Worm (Caenorhabditis elegans) whole organism, early embryonic: ENCODE data around the gene Y37E11B.5.

Experiments used
- ama-1 ChIP-seq: fragments of 150-350 bp; optimal IDR thresholded peaks from 2 replicates; lab custom pipeline; 2014
- flt-1 ChIP-seq: fragments of 200-800 bp; sonication (Bioruptor generic); IDR thresholded peaks from 2 replicates; pipeline ENCODE4 v1.3.6; 2022; ENCODE audit warnings: missing genetic modification characterization, missing compliant biosample characterization
- hmg-4 ChIP-seq: fragments of 200-800 bp; sonication (Bioruptor generic); optimal IDR thresholded peaks from 2 replicates; lab custom pipeline; 2018; ENCODE audit warnings: mild to moderate bottlenecking, missing genetic modification characterization, missing compliant biosample characterization

DNA sequence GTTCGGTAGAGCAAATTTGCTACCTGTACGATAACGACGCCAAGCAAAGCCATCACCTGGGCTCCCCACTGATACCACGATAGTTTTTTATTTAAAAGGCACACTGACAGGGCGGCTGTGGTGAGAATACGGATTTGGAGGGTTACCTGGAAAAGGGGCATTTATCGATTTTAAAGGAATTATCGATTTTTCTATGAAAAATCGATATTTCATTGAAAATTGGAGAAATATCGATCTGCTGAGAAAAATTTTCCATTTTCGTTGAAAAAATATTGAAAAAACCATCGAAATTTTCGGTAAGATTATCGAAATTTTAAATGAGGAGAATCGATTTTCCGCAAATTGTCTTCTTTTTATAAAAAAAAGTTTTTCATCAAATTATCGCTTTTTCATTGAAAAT is 53.3 kb downstream of the Y37E11B.5 start:
- TF ChIP-seq flt-1 = no peak
- no peak for TF ChIP-seq ama-1 (lab: Kevin White, UChicago)
- no peak for TF ChIP-seq hmg-4 (GFP tag; lab: Kevin White, UChicago)
